Fruit fly (Drosophila melanogaster) whole organism, embryonic: ENCODE measurements around the gene CG7320.
A peak's percentile ranks its signal among the peaks of the same experiment; 100 is the strongest.

Experiments
- BEAF-32 ChIP-seq: fragments of 200-800 bp; sonication (Bioruptor generic); optimal IDR thresholded peaks from 3 replicates; lab custom pipeline; 2017; ENCODE audit warnings: missing biosample characterization, missing genetic modification characterization, mild to moderate bottlenecking, moderate library complexity, missing genetic modification reagents
- CG10209 ChIP-seq: fragments of 200-800 bp; sonication (Bioruptor generic); optimal IDR thresholded peaks from 3 replicates; lab custom pipeline; 2017; ENCODE audit warnings: missing biosample characterization, mild to moderate bottlenecking, missing genetic modification characterization, missing genetic modification reagents
- CG10565 ChIP-seq: fragments of 200-800 bp; sonication (Bioruptor generic); optimal IDR thresholded peaks from 3 replicates; lab custom pipeline; 2016; ENCODE audit warnings: missing biosample characterization, mild to moderate bottlenecking, missing genetic modification characterization
- CG11560 ChIP-seq: fragments of 200-800 bp; sonication (Bioruptor generic); IDR thresholded peaks from 3 replicates; pipeline ENCODE4 v1.3.6; 2022; ENCODE audit warnings: missing biosample characterization, missing genetic modification characterization
- CG12071 ChIP-seq: fragments of 200-800 bp; sonication (Bioruptor generic); optimal IDR thresholded peaks from 3 replicates; lab custom pipeline; 2018; ENCODE audit warnings: missing biosample characterization, mild to moderate bottlenecking, missing genetic modification characterization
- CG13775 ChIP-seq: fragments of 200-800 bp; sonication (Bioruptor generic); optimal IDR thresholded peaks from 3 replicates; lab custom pipeline; 2017; ENCODE audit warnings: missing biosample characterization, mild to moderate bottlenecking, missing genetic modification characterization
- CG15479 ChIP-seq: fragments of 200-800 bp; sonication (Bioruptor generic); optimal IDR thresholded peaks from 3 replicates; lab custom pipeline; 2019; ENCODE audit warnings: missing biosample characterization, mild to moderate bottlenecking, missing genetic modification characterization, moderate library complexity
- CG15601 ChIP-seq: fragments of 200-800 bp; sonication (Bioruptor generic); optimal IDR thresholded peaks from 3 replicates; lab custom pipeline; 2019; ENCODE audit warnings: missing biosample characterization, mild to moderate bottlenecking, missing genetic modification characterization, moderate library complexity
- CG17829 ChIP-seq: fragments of 200-800 bp; optimal IDR thresholded peaks from 2 replicates; lab custom pipeline; 2019; ENCODE audit warnings: missing biosample characterization, mild to moderate bottlenecking, missing genetic modification characterization, moderate library complexity
- CG3163 ChIP-seq: fragments of 200-800 bp; sonication (Bioruptor generic); optimal IDR thresholded peaks from 3 replicates; lab custom pipeline; 2016; ENCODE audit warnings: missing biosample characterization, missing genetic modification characterization
- CG34224 ChIP-seq: fragments of 200-800 bp; sonication (Bioruptor generic); IDR thresholded peaks from 3 replicates; pipeline ENCODE4 v1.3.6; 2022; ENCODE audit warnings: missing biosample characterization, missing genetic modification characterization; ENCODE audit not compliant: partially characterized antibody
- CG34376 ChIP-seq: fragments of 200-800 bp; sonication (Bioruptor generic); optimal IDR thresholded peaks from 2 replicates; lab custom pipeline; 2018; ENCODE audit warnings: missing biosample characterization, mild to moderate bottlenecking, missing genetic modification characterization
- CG34422 ChIP-seq: fragments of 200-800 bp; sonication (Bioruptor generic); IDR thresholded peaks from 3 replicates; pipeline ENCODE4 v1.3.6; 2022; ENCODE audit warnings: missing biosample characterization, missing genetic modification characterization
- CG3726 ChIP-seq: fragments of 200-800 bp; sonication (Bioruptor generic); IDR thresholded peaks from 3 replicates; pipeline ENCODE4, ENCODE4 v1.3.6; 2022; ENCODE audit warnings: missing biosample characterization, missing genetic modification characterization
- CG5180 ChIP-seq: fragments of 200-800 bp; sonication (Bioruptor generic); optimal IDR thresholded peaks from 3 replicates; lab custom pipeline; 2017; ENCODE audit warnings: missing biosample characterization, missing genetic modification characterization, mild to moderate bottlenecking, moderate library complexity, missing genetic modification reagents
- CG5245 ChIP-seq: fragments of 200-800 bp; sonication (Bioruptor generic); optimal IDR thresholded peaks from 3 replicates; lab custom pipeline; 2016; ENCODE audit warnings: missing biosample characterization, missing genetic modification characterization
- CG6654 ChIP-seq: fragments of 200-800 bp; sonication (Bioruptor generic); optimal IDR thresholded peaks from 2 replicates; lab custom pipeline; 2017; ENCODE audit warnings: missing biosample characterization, mild to moderate bottlenecking, missing genetic modification characterization
- CG7357 ChIP-seq: fragments of 200-800 bp; sonication (Bioruptor generic); IDR thresholded peaks from 3 replicates; pipeline ENCODE4 v1.3.6; 2022; ENCODE audit warnings: missing biosample characterization, missing genetic modification characterization
- CG7745 ChIP-seq: fragments of 200-800 bp; sonication (Bioruptor generic); optimal IDR thresholded peaks from 2 replicates; lab custom pipeline; 2018; ENCODE audit warnings: missing biosample characterization, mild to moderate bottlenecking, missing genetic modification characterization, moderate library complexity
- CG8290 ChIP-seq, 3 experiments: fragments of 200-800 bp; sonication (Bioruptor generic); optimal IDR thresholded peaks; 2 replicates each; lab custom pipeline; 2016 to 2019; ENCODE audit warnings: missing biosample characterization in 3 of 3, missing genetic modification characterization in 3 of 3, mild to moderate bottlenecking in 2 of 3, moderate library complexity in 1 of 3
- Camta ChIP-seq: fragments of 200-800 bp; sonication (Bioruptor generic); optimal IDR thresholded peaks from 2 replicates; lab custom pipeline; 2016; ENCODE audit warnings: missing biosample characterization, missing genetic modification characterization
- Dfd ChIP-seq, 2 experiments: fragments of >200 bp; optimal IDR thresholded peaks; 2 replicates each; lab custom pipeline; 2017; ENCODE audit warnings: missing biosample characterization in 2 of 2, missing genetic modification characterization in 2 of 2
- Doc3 ChIP-seq: fragments of 200-800 bp; sonication (Bioruptor generic); IDR thresholded peaks from 3 replicates; pipeline ENCODE4 v1.3.6; 2022; ENCODE audit warnings: missing biosample characterization, missing genetic modification characterization; ENCODE audit not compliant: partially characterized antibody
- E2f2 ChIP-seq: fragments of 200-800 bp; sonication (Bioruptor generic); IDR thresholded peaks from 2 replicates; pipeline ENCODE4 v1.3.6; 2022; ENCODE audit warnings: missing biosample characterization, missing genetic modification characterization
- Eip74EF ChIP-seq, 2 experiments: fragments of 200-800 bp in 1 of 2; fragments of >200 bp in 1 of 2; sonication (Bioruptor generic) in 1 of 2; optimal IDR thresholded peaks; 2 replicates each; lab custom pipeline; 2017 to 2019; ENCODE audit warnings: missing biosample characterization in 2 of 2, missing genetic modification characterization in 2 of 2, mild to moderate bottlenecking in 1 of 2, moderate library complexity in 1 of 2
- Fer3 ChIP-seq: fragments of 200-800 bp; sonication (Bioruptor generic); optimal IDR thresholded peaks from 2 replicates; lab custom pipeline; 2018; ENCODE audit warnings: missing biosample characterization, mild to moderate bottlenecking, missing genetic modification characterization, moderate library complexity
- Gug ChIP-seq: fragments of 200-800 bp; sonication (Bioruptor generic); IDR thresholded peaks from 4 replicates; pipeline ENCODE4 v1.3.6; 2022; ENCODE audit warnings: missing biosample characterization, missing genetic modification characterization
- Lim3 ChIP-seq: fragments of 200-800 bp; sonication (Bioruptor generic); IDR thresholded peaks from 2 replicates; pipeline ENCODE4 v1.3.6; 2022; ENCODE audit warnings: missing biosample characterization, missing genetic modification characterization
- MESR4 ChIP-seq: fragments of 200-800 bp; sonication (Bioruptor generic); optimal IDR thresholded peaks from 2 replicates; lab custom pipeline; 2018; ENCODE audit warnings: missing biosample characterization, mild to moderate bottlenecking, missing genetic modification characterization, moderate library complexity
- Max ChIP-seq: fragments of 200-800 bp; sonication (Bioruptor generic); optimal IDR thresholded peaks from 2 replicates; lab custom pipeline; 2016; ENCODE audit warnings: missing biosample characterization, mild to moderate bottlenecking, missing genetic modification characterization
- Oli ChIP-seq: fragments of 200-800 bp; sonication (Bioruptor generic); optimal IDR thresholded peaks from 2 replicates; lab custom pipeline; 2018; ENCODE audit warnings: missing biosample characterization, mild to moderate bottlenecking, missing genetic modification characterization, moderate library complexity
- Sin3A ChIP-seq: fragments of >200 bp; optimal IDR thresholded peaks from 2 replicates; lab custom pipeline; 2018
- Sry-δ ChIP-seq: fragments of 200-800 bp; sonication (Bioruptor generic); optimal IDR thresholded peaks from 2 replicates; lab custom pipeline; 2016; ENCODE audit warnings: missing biosample characterization, missing genetic modification characterization
- al ChIP-seq: fragments of 200-800 bp; sonication (Bioruptor generic); IDR thresholded peaks from 2 replicates; pipeline ENCODE4 v1.3.6; 2022; ENCODE audit warnings: missing biosample characterization, missing genetic modification characterization
- aop ChIP-seq: fragments of 200-800 bp; sonication (Bioruptor generic); IDR thresholded peaks from 2 replicates; pipeline ENCODE4 v1.3.6; 2022; ENCODE audit warnings: missing biosample characterization, missing genetic modification characterization
- dpn ChIP-seq, 2 experiments: fragments of 200-800 bp; sonication (Bioruptor generic); optimal IDR thresholded peaks; 3 replicates each; lab custom pipeline; 2016; ENCODE audit warnings: missing biosample characterization in 2 of 2, missing genetic modification characterization in 2 of 2
- ems ChIP-seq: fragments of 200-800 bp; sonication (Bioruptor generic); optimal IDR thresholded peaks from 3 replicates; lab custom pipeline; 2016; ENCODE audit warnings: missing biosample characterization, missing genetic modification characterization
- ftz-f1 ChIP-seq: fragments of 200-800 bp; sonication (Bioruptor generic); optimal IDR thresholded peaks from 2 replicates; lab custom pipeline; 2016; ENCODE audit warnings: missing biosample characterization, missing genetic modification characterization
- gt ChIP-seq: fragments of 200-800 bp; sonication (Bioruptor generic); IDR thresholded peaks from 2 replicates; pipeline ENCODE4 v1.3.6; 2022; ENCODE audit warnings: missing biosample characterization, missing genetic modification characterization
- luna ChIP-seq: fragments of 200-800 bp; sonication (Bioruptor generic); optimal IDR thresholded peaks from 2 replicates; lab custom pipeline; 2016; ENCODE audit warnings: missing biosample characterization, missing genetic modification characterization
- nom ChIP-seq: fragments of 200-800 bp; sonication (Bioruptor generic); optimal IDR thresholded peaks from 2 replicates; lab custom pipeline; 2017; ENCODE audit warnings: missing biosample characterization, missing genetic modification characterization, mild to moderate bottlenecking, moderate library complexity, missing genetic modification reagents
- org-1 ChIP-seq: fragments of 200-800 bp; sonication (Bioruptor generic); optimal IDR thresholded peaks from 2 replicates; lab custom pipeline; 2017; ENCODE audit warnings: missing biosample characterization, missing genetic modification characterization
- p53 ChIP-seq: fragments of 200-800 bp; sonication (Bioruptor generic); optimal IDR thresholded peaks from 2 replicates; lab custom pipeline; 2016; ENCODE audit warnings: missing biosample characterization, missing genetic modification characterization
- stc ChIP-seq: fragments of 200-800 bp; sonication (Bioruptor generic); IDR thresholded peaks from 2 replicates; pipeline ENCODE4 v1.3.6; 2022; ENCODE audit warnings: missing biosample characterization, missing genetic modification characterization
- sug ChIP-seq: fragments of 200-800 bp; optimal IDR thresholded peaks from 2 replicates; lab custom pipeline; 2019; ENCODE audit warnings: missing biosample characterization, mild to moderate bottlenecking, missing genetic modification characterization, moderate library complexity
- tin ChIP-seq: fragments of 200-800 bp; sonication (Bioruptor generic); optimal IDR thresholded peaks from 3 replicates; lab custom pipeline; 2016; ENCODE audit warnings: missing biosample characterization, missing genetic modification characterization
- tio ChIP-seq: fragments of 200-800 bp; sonication (Bioruptor generic); optimal IDR thresholded peaks from 2 replicates; lab custom pipeline; 2017; ENCODE audit warnings: missing biosample characterization, missing genetic modification characterization, inconsistent platforms
- trh ChIP-seq: fragments of 200-800 bp; sonication (Bioruptor generic); optimal IDR thresholded peaks from 2 replicates; lab custom pipeline; 2016; ENCODE audit warnings: missing biosample characterization, missing genetic modification characterization
- unpg ChIP-seq: fragments of 200-800 bp; sonication (Bioruptor generic); optimal IDR thresholded peaks from 3 replicates; lab custom pipeline; 2018; ENCODE audit warnings: missing biosample characterization, mild to moderate bottlenecking, missing genetic modification characterization, moderate library complexity
- vfl ChIP-seq: fragments of 200-800 bp; sonication (Bioruptor generic); optimal IDR thresholded peaks from 2 replicates; lab custom pipeline; 2016; ENCODE audit warnings: missing biosample characterization, missing genetic modification characterization
- wdn ChIP-seq: fragments of 200-800 bp; sonication (Bioruptor generic); IDR thresholded peaks from 2 replicates; pipeline ENCODE4 v1.3.6; 2022; ENCODE audit warnings: missing biosample characterization, missing genetic modification characterization
- yki ChIP-seq: fragments of >200 bp; optimal IDR thresholded peaks from 3 replicates; lab custom pipeline; 2018

CG7320 gene

DNA sequence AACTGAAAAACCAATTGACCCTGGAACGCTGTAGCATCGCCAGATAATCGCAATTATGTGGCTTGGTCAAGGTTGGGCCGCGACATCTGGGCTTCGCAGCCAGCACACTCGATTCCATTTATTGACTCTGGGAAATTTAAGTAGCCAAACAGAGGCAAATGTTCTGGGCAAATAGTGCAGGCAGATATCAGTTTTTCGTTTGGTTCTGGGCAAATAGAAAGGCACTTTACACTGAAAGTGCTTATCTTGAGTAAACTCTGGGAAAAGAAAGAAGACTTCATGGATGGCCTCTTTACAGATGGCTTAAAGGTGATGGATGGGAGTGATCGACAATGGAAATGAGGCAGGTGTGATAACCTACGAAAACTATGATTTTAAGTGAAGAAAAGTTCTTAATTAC, 40.8 kb downstream of the CG7320 start (continued):
- TF ChIP-seq org-1 (GFP tag; lab: Kevin White, UChicago): peak; percentile 11
- TF ChIP-seq Sin3A: no peak
- TF ChIP-seq ems (GFP tag; lab: Kevin White, UChicago): no peak
- no peak for TF ChIP-seq CG11560
- TF ChIP-seq CG10565 (GFP tag; lab: Kevin White, UChicago): no peak
- TF ChIP-seq CG34224 (GFP tag; lab: Robert Waterston, UW): no peak
- TF ChIP-seq CG17829: peak; percentile 2
- no peak for TF ChIP-seq Camta (GFP tag; lab: Kevin White, UChicago)
- no peak for TF ChIP-seq CG34376 (GFP tag; lab: Kevin White, UChicago)
- TF ChIP-seq Lim3 (GFP tag; lab: Robert Waterston, UW): no peak
- TF ChIP-seq CG3726: no peak
- no peak for TF ChIP-seq CG6654 (GFP tag; lab: Kevin White, UChicago)
- TF ChIP-seq tin (GFP tag; lab: Kevin White, UChicago): no peak
- TF ChIP-seq CG10209: peak; percentile 25
- no peak for TF ChIP-seq CG3163
- TF ChIP-seq Oli: no peak
- no peak for TF ChIP-seq luna (GFP tag; lab: Kevin White, UChicago)
- TF ChIP-seq stc (GFP tag; lab: Robert Waterston, UW): no peak
- no peak for TF ChIP-seq CG34422
- no peak for TF ChIP-seq BEAF-32 (GFP tag; lab: Kevin White, UChicago)
- no peak for TF ChIP-seq Fer3
- TF ChIP-seq CG12071 (GFP tag; lab: Kevin White, UChicago): no peak
- no peak for TF ChIP-seq Doc3
- TF ChIP-seq unpg (GFP tag; lab: Kevin White, UChicago): peak; percentile 42
- no peak for TF ChIP-seq CG13775
- TF ChIP-seq nom (GFP tag; lab: Kevin White, UChicago): no peak
- TF ChIP-seq CG7745 (tag; lab: Kevin White, UChicago): peak; percentile 83
- TF ChIP-seq gt (GFP tag; lab: Robert Waterston, UW): no peak
- TF ChIP-seq aop (GFP tag; lab: Robert Waterston, UW): no peak
- TF ChIP-seq ftz-f1 (GFP tag; lab: Kevin White, UChicago): no peak
- TF ChIP-seq CG5180 (GFP tag; lab: Kevin White, UChicago): no peak
- no peak for TF ChIP-seq CG7357 (GFP tag; lab: Robert Waterston, UW)
- TF ChIP-seq dpn (GFP tag; optimal IDR thresholded peaks at IDR 0.05; lab: Kevin White, UChicago): no peak
- no peak for TF ChIP-seq MESR4 (GFP tag; lab: Kevin White, UChicago)
- peak; percentile 62 for TF ChIP-seq CG15479 (GFP tag; lab: Kevin White, UChicago)
- TF ChIP-seq CG15601 (tag; lab: Kevin White, UChicago): peak; percentile 68
- no peak for TF ChIP-seq p53 (GFP tag; lab: Kevin White, UChicago)
- no peak for TF ChIP-seq yki
- no peak for TF ChIP-seq tio (GFP tag; lab: Kevin White, UChicago)
- TF ChIP-seq CG8290 (GFP tag; optimal IDR thresholded peaks at IDR 0.05; lab: Kevin White, UChicago): peak; percentile 32
- TF ChIP-seq CG8290 (tag; optimal IDR thresholded peaks at IDR 0.05; lab: Kevin White, UChicago): peak in 1 of 2 experiments; percentile 65
- no peak for TF ChIP-seq Eip74EF (GFP tag; optimal IDR thresholded peaks at IDR 0.05; lab: Kevin White, UChicago)
- no peak for TF ChIP-seq E2f2 (GFP tag; lab: Robert Waterston, UW)
- no peak for TF ChIP-seq vfl
- TF ChIP-seq Max (GFP tag; lab: Kevin White, UChicago): no peak
- TF ChIP-seq al (GFP tag; lab: Robert Waterston, UW): no peak
- TF ChIP-seq Sry-δ: no peak
- TF ChIP-seq CG5245 (GFP tag; lab: Kevin White, UChicago): no peak
- TF ChIP-seq wdn (GFP tag; lab: Robert Waterston, UW): no peak
- TF ChIP-seq Gug (GFP tag; lab: Robert Waterston, UW): no peak
- TF ChIP-seq Dfd (GFP tag; optimal IDR thresholded peaks at IDR 0.05; lab: Kevin White, UChicago): no peak
- no peak for TF ChIP-seq trh (GFP tag; lab: Kevin White, UChicago)
- TF ChIP-seq sug: no peak
